Worm (Caenorhabditis elegans): ENCODE results near the gene lam-1.
"Not testable (repeated sequence)": the region's sequence is repeated elsewhere in the genome, so short reads cannot be mapped to it uniquely, and the experiment has no call there.

The lam-1 gene

ce11 chrIV:5160171-5160570, 13.0 kb upstream of the lam-1 start, which contains the start of the genes C24D10.6 and C24D10.4 (continued):
- TF ChIP-seq D1046.2 (GFP tag; IDR thresholded peaks at IDR 0.05) (no peak), nhr-77 (tag; optimal IDR thresholded peaks at IDR 0.05) (peak; percentile 11), rbr-2 (tag; optimal IDR thresholded peaks at IDR 0.05) (peak; percentile 17), hlh-30 (tag; optimal IDR thresholded peaks at IDR 0.05; ENCODE audit: insufficient read depth) (peak; percentile 14), ztf-11 (tag; optimal IDR thresholded peaks at IDR 0.05) (no peak), hmg-1.1 (GFP tag; IDR thresholded peaks at IDR 0.05) (no peak), madf-5 (GFP tag; IDR thresholded peaks at IDR 0.05) (no peak), dmd-8 (GFP tag; IDR thresholded peaks at IDR 0.05) (no peak), pha-4 (GFP tag; IDR thresholded peaks at IDR 0.05) (no peak), pha-4 (tag; optimal IDR thresholded peaks at IDR 0.05) (no peak)

- not testable (repeated sequence) for TF ChIP-seq mxl-3 (GFP tag; optimal IDR thresholded peaks at IDR 0.05); php-3 (GFP tag; IDR thresholded peaks at IDR 0.05); zfp-3 (GFP tag; conservative IDR thresholded peaks at IDR 0.05)
Observed at ce11 chrIV:5162941-5163340, 10.2 kb upstream of the lam-1 start, which contains the start of the genes nspd-3 and C24D10.2. nspd-3 (minus strand) TSS chrIV:5163041. C24D10.2 (plus strand) TSS chrIV:5163339.

ce11 chrIV:5165626-5166025, 7.5 kb upstream of the lam-1 start, which contains the start of gene nspd-6:
nspd-6 (minus strand) TSS chrIV:5165726.
- not testable (repeated sequence) for TF ChIP-seq daf-12 (tag; optimal IDR thresholded peaks at IDR 0.05); daf-8 (GFP tag; IDR thresholded peaks at IDR 0.05); zfp-2 (tag; optimal IDR thresholded peaks at IDR 0.05)

ce11 chrIV:5166030-5166429, 7.1 kb upstream of the lam-1 start, which contains the start of gene ptp-5.1:
ptp-5.1 (plus strand) TSS chrIV:5166330.
- TF ChIP-seq nhr-6 (tag; optimal IDR thresholded peaks at IDR 0.05): no peak
- no peak for TF ChIP-seq zfp-2 (tag; optimal IDR thresholded peaks at IDR 0.05)
- TF ChIP-seq D1046.2 (GFP tag; IDR thresholded peaks at IDR 0.05): no peak
- TF ChIP-seq daf-8 (GFP tag; IDR thresholded peaks at IDR 0.05): no peak
- no peak for TF ChIP-seq attf-4 (tag; optimal IDR thresholded peaks at IDR 0.05)
- TF ChIP-seq Y105C5A.15 (GFP tag; IDR thresholded peaks at IDR 0.05): no peak
- no peak for TF ChIP-seq nhr-42 (GFP tag; IDR thresholded peaks at IDR 0.05)
- TF ChIP-seq spr-3 (GFP tag; optimal IDR thresholded peaks at IDR 0.05): no peak
- TF ChIP-seq skn-1 (tag; optimal IDR thresholded peaks at IDR 0.05): no peak
- TF ChIP-seq dmd-8 (GFP tag; IDR thresholded peaks at IDR 0.05): no peak
- TF ChIP-seq ceh-82 (tag; optimal IDR thresholded peaks at IDR 0.05): no peak
- no peak for TF ChIP-seq tag-97 (GFP tag; IDR thresholded peaks at IDR 0.05)
- no peak for TF ChIP-seq nhr-11 (tag; optimal IDR thresholded peaks at IDR 0.05)
- no peak for TF ChIP-seq ctbp-1 (GFP tag; IDR thresholded peaks at IDR 0.05)
- no peak for TF ChIP-seq php-3 (GFP tag; IDR thresholded peaks at IDR 0.05)
- no peak for TF ChIP-seq lin-38 (GFP tag; IDR thresholded peaks at IDR 0.05)

- TF ChIP-seq unc-62 (GFP tag; optimal IDR thresholded peaks at IDR 0.05 in 1 of 2): peak in 1 of 2 experiments; percentile 83
- TF ChIP-seq unc-62 (tag; optimal IDR thresholded peaks at IDR 0.05): no peak
- TF ChIP-seq nhr-48 (tag; optimal IDR thresholded peaks at IDR 0.05): no peak
- TF ChIP-seq unc-39 (tag; optimal IDR thresholded peaks at IDR 0.05): no peak
- TF ChIP-seq hlh-11 (tag; optimal IDR thresholded peaks at IDR 0.05): peak; percentile 21
- peak in 1 of 2 experiments; percentile 68 for TF ChIP-seq daf-16 (GFP tag; optimal IDR thresholded peaks at IDR 0.05)
- no peak for TF ChIP-seq daf-16 (tag; optimal IDR thresholded peaks at IDR 0.05)
Observed at ce11 chrIV:5169335-5169734, 3.8 kb upstream of the lam-1 start.
